Worm (Caenorhabditis elegans): Measurements from ENCODE around the gene oac-38.

Gene oac-38

ce11 chrIV:14119327-14119726 is 33.8 kb downstream of the oac-38 start:
- peak; percentile 81 for TF ChIP-seq nfya-1 (tag; optimal IDR thresholded peaks at IDR 0.05; ENCODE audit: insufficient read depth)
- no peak for TF ChIP-seq sea-2 (GFP tag; optimal IDR thresholded peaks at IDR 0.05)
- no peak for TF ChIP-seq egl-5 (tag; optimal IDR thresholded peaks at IDR 0.05)

ce11 chrIV:14115556-14115955 is 37.6 kb downstream of the oac-38 start:
- no peak for TF ChIP-seq ztf-4 (tag; optimal IDR thresholded peaks at IDR 0.05)
- peak; percentile 51 for TF ChIP-seq snpc-4 (tag; optimal IDR thresholded peaks at IDR 0.05)

ce11 chrIV:14115045-14115444 is 38.1 kb downstream of the oac-38 start:
- no peak for TF ChIP-seq ceh-28 (tag; optimal IDR thresholded peaks at IDR 0.05)
- no peak for TF ChIP-seq aly-2 (tag; optimal IDR thresholded peaks at IDR 0.05)
- no peak for TF ChIP-seq skn-1 (tag; optimal IDR thresholded peaks at IDR 0.05)
- TF ChIP-seq nhr-77 (tag; optimal IDR thresholded peaks at IDR 0.05): no peak
- TF ChIP-seq pqm-1 (tag; optimal IDR thresholded peaks at IDR 0.05): no peak
- TF ChIP-seq nhr-23 (tag; optimal IDR thresholded peaks at IDR 0.05): no peak
- TF ChIP-seq mml-1 (tag; optimal IDR thresholded peaks at IDR 0.05): no peak
- no peak for TF ChIP-seq nhr-12 (tag; optimal IDR thresholded peaks at IDR 0.05)
- no peak for TF ChIP-seq egl-5 (tag; optimal IDR thresholded peaks at IDR 0.05)
- no peak for TF ChIP-seq nfya-1 (tag; optimal IDR thresholded peaks at IDR 0.05; ENCODE audit: insufficient read depth)
- no peak for TF ChIP-seq hmg-11 (tag; optimal IDR thresholded peaks at IDR 0.05)
- TF ChIP-seq nhr-28 (tag; optimal IDR thresholded peaks at IDR 0.05): no peak

DNA sequence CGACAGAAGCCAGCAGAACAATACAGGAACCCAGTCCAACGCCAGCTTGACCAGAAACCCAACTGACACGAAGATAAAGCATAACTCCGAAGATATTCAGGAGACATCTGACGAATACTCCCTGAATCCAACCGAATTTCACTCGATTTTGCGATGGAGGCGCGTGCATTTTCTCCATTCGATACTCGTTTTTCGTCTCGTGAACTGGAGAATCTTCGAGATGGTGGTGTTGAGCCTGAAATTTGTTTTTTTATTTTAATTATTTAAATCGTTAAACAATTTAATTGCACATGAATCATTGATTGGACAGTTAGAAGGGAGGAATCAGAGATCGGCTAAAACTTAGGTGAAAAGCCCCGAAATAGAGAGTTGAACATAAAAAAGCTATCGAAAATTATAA is 38.8 kb downstream of the oac-38 start:
- no peak for TF ChIP-seq nhr-11 (tag; optimal IDR thresholded peaks at IDR 0.05)

ce11 chrIV:14113621-14114020 is 39.5 kb downstream of the oac-38 start:
- TF ChIP-seq snpc-4 (tag; optimal IDR thresholded peaks at IDR 0.05): no peak
- no peak for TF ChIP-seq nhr-28 (tag; optimal IDR thresholded peaks at IDR 0.05)
- no peak for TF ChIP-seq nhr-11 (tag; optimal IDR thresholded peaks at IDR 0.05)
- no peak for TF ChIP-seq ztf-11 (tag; optimal IDR thresholded peaks at IDR 0.05)
- no peak for TF ChIP-seq fkh-10 (GFP tag; optimal IDR thresholded peaks at IDR 0.05)
- no peak for TF ChIP-seq nhr-237 (tag; optimal IDR thresholded peaks at IDR 0.05)

- TF ChIP-seq nhr-76 (tag; optimal IDR thresholded peaks at IDR 0.05): no peak
- TF ChIP-seq nhr-23 (tag; optimal IDR thresholded peaks at IDR 0.05): no peak
- TF ChIP-seq mml-1 (tag; optimal IDR thresholded peaks at IDR 0.05): no peak
- no peak for TF ChIP-seq unc-39 (tag; optimal IDR thresholded peaks at IDR 0.05)
- no peak for TF ChIP-seq hmg-11 (tag; optimal IDR thresholded peaks at IDR 0.05)
- no peak for TF ChIP-seq skn-1 (tag; optimal IDR thresholded peaks at IDR 0.05)
- no peak for TF ChIP-seq elt-2 (tag; optimal IDR thresholded peaks at IDR 0.05)
- TF ChIP-seq ZK546.5 (tag; optimal IDR thresholded peaks at IDR 0.05): no peak
- no peak for TF ChIP-seq egl-5 (tag; optimal IDR thresholded peaks at IDR 0.05)
- TF ChIP-seq nfya-1 (tag; optimal IDR thresholded peaks at IDR 0.05; ENCODE audit: insufficient read depth): no peak
- TF ChIP-seq ceh-9 (tag; optimal IDR thresholded peaks at IDR 0.05): no peak
Measured at ce11 chrIV:14107647-14108046, 45.5 kb downstream of the oac-38 start.

- no peak for TF ChIP-seq sea-2 (GFP tag; optimal IDR thresholded peaks at IDR 0.05)
- TF ChIP-seq nhr-43 (tag; optimal IDR thresholded peaks at IDR 0.05; ENCODE audit: poor library complexity, severe bottlenecking): no peak
- TF ChIP-seq ztf-11 (tag; optimal IDR thresholded peaks at IDR 0.05): no peak
- TF ChIP-seq egl-27 (tag; optimal IDR thresholded peaks at IDR 0.05): no peak
- TF ChIP-seq ceh-28 (tag; optimal IDR thresholded peaks at IDR 0.05): no peak
- TF ChIP-seq ceh-82 (tag; optimal IDR thresholded peaks at IDR 0.05): no peak
Measured at ce11 chrIV:14106274-14106673, 46.9 kb downstream of the oac-38 start, which contains the start of gene ins-34. Gene ins-34 (plus strand): TSS chrIV:14106574.

DNA sequence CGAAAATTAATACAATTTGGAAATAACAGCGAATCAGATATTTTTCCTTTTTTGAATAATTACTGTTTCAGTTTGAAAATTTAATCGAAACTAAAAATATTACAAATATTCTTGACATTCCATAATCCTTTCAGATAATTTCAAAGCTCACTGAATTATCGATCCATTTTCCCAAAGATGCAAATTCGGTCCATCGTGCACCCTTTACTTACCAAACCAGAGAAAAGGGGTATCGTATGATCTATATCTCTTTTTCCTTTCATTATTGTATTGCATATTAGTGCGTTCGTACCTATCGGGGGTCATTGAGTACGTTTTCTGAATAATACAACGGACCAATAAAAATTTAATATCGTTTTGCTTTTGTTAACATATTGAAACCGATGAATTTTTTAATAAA is 48.4 kb downstream of the oac-38 start:
- TF ChIP-seq nhr-23 (tag; optimal IDR thresholded peaks at IDR 0.05): no peak
- TF ChIP-seq skn-1 (tag; optimal IDR thresholded peaks at IDR 0.05): no peak
- no peak for TF ChIP-seq ztf-4 (tag; optimal IDR thresholded peaks at IDR 0.05)
- TF ChIP-seq nhr-43 (tag; optimal IDR thresholded peaks at IDR 0.05; ENCODE audit: poor library complexity, severe bottlenecking): no peak
- TF ChIP-seq nfya-1 (tag; optimal IDR thresholded peaks at IDR 0.05; ENCODE audit: insufficient read depth): no peak
- no peak for TF ChIP-seq ama-1 (optimal IDR thresholded peaks at IDR 0.05)
- no peak for TF ChIP-seq fkh-2 (tag; optimal IDR thresholded peaks at IDR 0.05)
- no peak for TF ChIP-seq fos-1 (tag; optimal IDR thresholded peaks at IDR 0.05)
- TF ChIP-seq elt-3 (tag; optimal IDR thresholded peaks at IDR 0.05): no peak
- TF ChIP-seq ztf-11 (tag; optimal IDR thresholded peaks at IDR 0.05): no peak
- no peak for TF ChIP-seq mml-1 (tag; optimal IDR thresholded peaks at IDR 0.05)
- TF ChIP-seq snpc-4 (tag; optimal IDR thresholded peaks at IDR 0.05): no peak
- TF ChIP-seq hmg-11 (tag; optimal IDR thresholded peaks at IDR 0.05): no peak
- TF ChIP-seq nhr-77 (tag; optimal IDR thresholded peaks at IDR 0.05): no peak
- no peak for TF ChIP-seq nhr-76 (tag; optimal IDR thresholded peaks at IDR 0.05)
- TF ChIP-seq egl-5 (tag; optimal IDR thresholded peaks at IDR 0.05): no peak
- TF ChIP-seq unc-62 (GFP tag; optimal IDR thresholded peaks at IDR 0.05): no peak

Measured in whole organism, L3 larva.